Worm (Caenorhabditis elegans): ENCODE results near the gene CD4.11.

CD4.11 gene

DNA sequence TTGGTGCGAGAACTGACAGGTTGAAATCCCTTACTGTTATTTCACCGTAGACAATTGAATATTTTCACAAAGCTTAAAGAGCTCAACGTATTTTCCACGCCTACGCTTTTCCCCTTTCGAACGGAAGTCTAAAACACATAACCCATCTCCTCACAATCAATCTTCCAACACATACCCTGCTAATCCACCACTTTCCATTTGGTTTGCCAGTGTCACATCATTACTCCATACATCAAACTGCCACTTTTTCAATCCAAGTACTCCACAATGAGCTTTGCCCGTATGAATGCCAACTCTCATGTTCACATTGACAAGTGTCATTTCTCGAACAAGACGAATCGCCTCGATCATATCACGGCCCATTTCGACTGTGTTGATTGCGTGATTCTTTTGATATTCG lies 43.1 kb downstream of the CD4.11 start:
- no peak for TF ChIP-seq pha-4 (tag; optimal IDR thresholded peaks at IDR 0.05)
- no peak for TF ChIP-seq hlh-1 (tag; optimal IDR thresholded peaks at IDR 0.05)

DNA sequence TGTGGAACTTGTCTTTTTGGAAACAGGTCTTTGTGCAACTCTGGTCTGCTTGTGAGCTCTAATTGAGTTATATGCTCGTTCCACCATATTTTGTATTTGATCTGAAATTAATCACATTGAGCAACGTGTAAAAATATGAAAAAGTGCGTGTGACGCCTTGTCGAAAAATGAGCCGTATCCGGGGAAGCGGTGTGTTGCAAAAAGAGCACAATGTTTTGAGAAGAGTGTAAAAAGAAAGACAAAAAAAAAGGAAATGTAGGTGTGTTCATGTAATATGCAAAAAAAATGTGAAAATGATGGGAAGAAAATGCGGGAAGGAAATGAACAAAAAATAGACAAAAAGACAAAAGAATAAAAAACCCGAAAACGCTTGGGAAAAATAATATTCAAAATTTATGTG lies 45.9 kb downstream of the CD4.11 start, which contains the start of gene acy-4:
TSS of gene acy-4 (minus strand) at position 101 of the 400 bp plus-strand sequence.
- TF ChIP-seq ceh-43 (GFP tag; optimal IDR thresholded peaks at IDR 0.05) (no peak), lsy-2 (tag; optimal IDR thresholded peaks at IDR 0.05) (no peak), cnd-1 (tag; optimal IDR thresholded peaks at IDR 0.05) (no peak), sptf-1 (tag; optimal IDR thresholded peaks at IDR 0.05) (no peak), elt-1 (tag; optimal IDR thresholded peaks at IDR 0.05; ENCODE audit: borderline replicate concordance, insufficient read depth) (no peak), blmp-1 (tag; optimal IDR thresholded peaks at IDR 0.05) (no peak), tbx-8 (GFP tag; optimal IDR thresholded peaks at IDR 0.05) (no peak), ceh-83 (GFP tag; optimal IDR thresholded peaks at IDR 0.05) (no peak), unc-120 (tag; optimal IDR thresholded peaks at IDR 0.05; ENCODE audit: poor library complexity, severe bottlenecking) (no peak), ces-1 (GFP tag; optimal IDR thresholded peaks at IDR 0.05) (no peak), nhr-12 (tag; optimal IDR thresholded peaks at IDR 0.05) (no peak), lin-32 (GFP tag; optimal IDR thresholded peaks at IDR 0.05) (no peak), zip-8 (tag; optimal IDR thresholded peaks at IDR 0.05) (no peak), elt-3 (tag; optimal IDR thresholded peaks at IDR 0.05) (no peak)

DNA sequence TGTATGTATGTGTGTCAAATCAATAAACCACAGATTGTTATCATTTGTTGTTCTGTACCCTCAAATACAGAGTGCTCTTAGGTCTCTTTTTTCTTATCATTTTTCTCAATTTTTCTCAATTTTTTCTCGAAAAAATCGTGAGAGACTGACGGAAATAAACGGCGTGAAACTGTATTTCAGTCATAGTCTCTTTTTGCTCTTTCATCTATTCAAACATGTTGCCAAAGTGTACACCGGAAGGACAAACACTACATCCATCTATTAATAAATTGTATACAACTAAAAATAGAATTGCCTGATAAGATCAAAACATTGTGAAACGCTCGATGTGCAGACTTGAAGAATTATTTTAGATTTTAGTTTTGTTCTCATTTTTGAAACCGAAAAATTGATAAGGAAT lies 49.5 kb downstream of the CD4.11 start:
- TF ChIP-seq mab-5 (tag; optimal IDR thresholded peaks at IDR 0.05) (no peak), unc-120 (tag; optimal IDR thresholded peaks at IDR 0.05; ENCODE audit: poor library complexity, severe bottlenecking) (no peak), ces-1 (GFP tag; optimal IDR thresholded peaks at IDR 0.05) (no peak), drap-1 (GFP tag; optimal IDR thresholded peaks at IDR 0.05) (no peak), pha-4 (tag; optimal IDR thresholded peaks at IDR 0.05) (no peak), unc-39 (tag; optimal IDR thresholded peaks at IDR 0.05) (no peak)
